Fruit fly (Drosophila melanogaster) whole organism, embryonic: ENCODE results near the gene Alg2.
A peak's percentile ranks its signal among the peaks of the same experiment; 100 is the strongest.

ENCODE experiments used
- Antp ChIP-seq: fragments of 200-800 bp; sonication (Bioruptor generic); optimal IDR thresholded peaks from 3 replicates; lab custom pipeline; 2016; ENCODE audit warnings: missing biosample characterization, missing genetic modification characterization
- Atf6 ChIP-seq: fragments of 200-800 bp; sonication (Bioruptor generic); IDR thresholded peaks from 2 replicates; pipeline ENCODE4 v1.3.6; 2022; ENCODE audit warnings: missing biosample characterization, missing genetic modification characterization
- CG1024 ChIP-seq: fragments of 200-800 bp; sonication (Bioruptor generic); IDR thresholded peaks from 2 replicates; pipeline ENCODE4 v1.3.6; 2022; ENCODE audit warnings: missing biosample characterization, missing genetic modification characterization
- CG10462 ChIP-seq: fragments of 200-800 bp; sonication (Bioruptor generic); optimal IDR thresholded peaks from 2 replicates; lab custom pipeline; 2016; ENCODE audit warnings: missing biosample characterization, missing genetic modification characterization
- CG10654 ChIP-seq: fragments of 200-800 bp; sonication (Bioruptor generic); optimal IDR thresholded peaks from 2 replicates; lab custom pipeline; 2016; ENCODE audit warnings: missing biosample characterization, missing genetic modification characterization
- CG11085 ChIP-seq: fragments of 200-800 bp; sonication (Bioruptor generic); IDR thresholded peaks from 2 replicates; pipeline ENCODE4 v1.3.6; 2022; ENCODE audit warnings: missing biosample characterization, missing genetic modification characterization
- CG12155 ChIP-seq: fragments of 200-800 bp; sonication (Bioruptor generic); optimal IDR thresholded peaks from 3 replicates; lab custom pipeline; 2016; ENCODE audit warnings: missing biosample characterization, missing genetic modification characterization
- CG13123 ChIP-seq: fragments of 200-800 bp; sonication (Bioruptor generic); optimal IDR thresholded peaks from 2 replicates; lab custom pipeline; 2016; ENCODE audit warnings: missing biosample characterization, missing genetic modification characterization
- CG13296 ChIP-seq: fragments of 200-800 bp; sonication (Bioruptor generic); optimal IDR thresholded peaks from 3 replicates; lab custom pipeline; 2018; ENCODE audit warnings: missing biosample characterization, mild to moderate bottlenecking, missing genetic modification characterization
- CG14014 ChIP-seq: fragments of 200-800 bp; sonication (Bioruptor generic); IDR thresholded peaks from 2 replicates; pipeline ENCODE4 v1.3.6; 2022; ENCODE audit warnings: missing biosample characterization, missing genetic modification characterization
- CG15011 ChIP-seq: fragments of 200-800 bp; sonication (Bioruptor generic); optimal IDR thresholded peaks from 3 replicates; lab custom pipeline; 2018; ENCODE audit warnings: missing biosample characterization, mild to moderate bottlenecking, missing genetic modification characterization
- CG16815 ChIP-seq: fragments of 200-800 bp; sonication (Bioruptor generic); optimal IDR thresholded peaks from 3 replicates; lab custom pipeline; 2017; ENCODE audit warnings: missing biosample characterization, mild to moderate bottlenecking, missing genetic modification characterization
- CG17385 ChIP-seq: fragments of 200-800 bp; sonication (Bioruptor generic); optimal IDR thresholded peaks from 3 replicates; lab custom pipeline; 2018; ENCODE audit warnings: missing biosample characterization, mild to moderate bottlenecking, missing genetic modification characterization
- CG2202 ChIP-seq: fragments of 200-800 bp; sonication (Bioruptor generic); optimal IDR thresholded peaks from 2 replicates; lab custom pipeline; 2018; ENCODE audit warnings: missing biosample characterization, mild to moderate bottlenecking, missing genetic modification characterization
- CG33213 ChIP-seq: fragments of 200-800 bp; sonication (Bioruptor generic); optimal IDR thresholded peaks from 3 replicates; lab custom pipeline; 2016; ENCODE audit warnings: missing biosample characterization, missing genetic modification characterization
- CG33557 ChIP-seq: fragments of 200-800 bp; sonication (Bioruptor generic); optimal IDR thresholded peaks from 2 replicates; lab custom pipeline; 2019; ENCODE audit warnings: missing biosample characterization, mild to moderate bottlenecking, missing genetic modification characterization, moderate library complexity
- CG34224 ChIP-seq: fragments of 200-800 bp; sonication (Bioruptor generic); IDR thresholded peaks from 3 replicates; pipeline ENCODE4 v1.3.6; 2022; ENCODE audit warnings: missing biosample characterization, missing genetic modification characterization; ENCODE audit not compliant: partially characterized antibody
- CG34376 ChIP-seq: fragments of 200-800 bp; sonication (Bioruptor generic); optimal IDR thresholded peaks from 2 replicates; lab custom pipeline; 2018; ENCODE audit warnings: missing biosample characterization, mild to moderate bottlenecking, missing genetic modification characterization
- CG3838 ChIP-seq: fragments of 200-800 bp; sonication (Bioruptor generic); optimal IDR thresholded peaks from 3 replicates; lab custom pipeline; 2016; ENCODE audit warnings: missing biosample characterization, missing genetic modification characterization
- CG4854 ChIP-seq: fragments of 200-800 bp; sonication (Bioruptor generic); optimal IDR thresholded peaks from 2 replicates; lab custom pipeline; 2016; ENCODE audit warnings: missing biosample characterization, missing genetic modification characterization, inconsistent platforms
- CG5953 ChIP-seq: fragments of 200-800 bp; sonication (Bioruptor generic); IDR thresholded peaks from 2 replicates; pipeline ENCODE4 v1.3.6; 2022; ENCODE audit warnings: missing biosample characterization, missing genetic modification characterization
- CG7357 ChIP-seq: fragments of 200-800 bp; sonication (Bioruptor generic); IDR thresholded peaks from 3 replicates; pipeline ENCODE4 v1.3.6; 2022; ENCODE audit warnings: missing biosample characterization, missing genetic modification characterization
- CG8388 ChIP-seq: fragments of 200-800 bp; sonication (Bioruptor generic); optimal IDR thresholded peaks from 2 replicates; lab custom pipeline; 2019; ENCODE audit warnings: missing biosample characterization, mild to moderate bottlenecking, missing genetic modification characterization, moderate library complexity
- CG9215 ChIP-seq: fragments of 200-800 bp; sonication (Bioruptor generic); IDR thresholded peaks from 2 replicates; pipeline ENCODE4 v1.3.6; 2022; ENCODE audit warnings: missing biosample characterization, missing genetic modification characterization
- CG9727 ChIP-seq: fragments of 200-800 bp; sonication (Bioruptor generic); optimal IDR thresholded peaks from 3 replicates; lab custom pipeline; 2017; ENCODE audit warnings: missing biosample characterization, mild to moderate bottlenecking, missing genetic modification characterization
- CoRest ChIP-seq: fragments of 200-800 bp; sonication (Bioruptor generic); optimal IDR thresholded peaks from 3 replicates; lab custom pipeline; 2018; ENCODE audit warnings: missing biosample characterization, mild to moderate bottlenecking, missing genetic modification characterization, moderate library complexity
- Dad ChIP-seq: fragments of 200-800 bp; sonication (Bioruptor generic); optimal IDR thresholded peaks from 3 replicates; lab custom pipeline; 2016; ENCODE audit warnings: missing biosample characterization, missing genetic modification characterization
- Dip2 ChIP-seq: fragments of 200-800 bp; sonication (Bioruptor generic); IDR thresholded peaks from 2 replicates; pipeline ENCODE4 v1.3.6; 2022; ENCODE audit warnings: missing biosample characterization, missing genetic modification characterization
- Drgx ChIP-seq: fragments of 200-800 bp; sonication (Bioruptor generic); IDR thresholded peaks from 2 replicates; pipeline ENCODE4 v1.3.6; 2022; ENCODE audit warnings: missing biosample characterization, missing genetic modification characterization
- E2f1 ChIP-seq: fragments of 200-800 bp; sonication (Bioruptor generic); IDR thresholded peaks from 2 replicates; pipeline ENCODE4 v1.3.6; 2022; ENCODE audit warnings: missing biosample characterization, missing genetic modification characterization
- H2.0 ChIP-seq: fragments of 200-800 bp; sonication (Bioruptor generic); IDR thresholded peaks from 2 replicates; pipeline ENCODE4 v1.3.6; 2022; ENCODE audit warnings: missing biosample characterization, missing genetic modification characterization
- Hey ChIP-seq: fragments of 200-800 bp; sonication (Bioruptor generic); optimal IDR thresholded peaks from 3 replicates; lab custom pipeline; 2018; ENCODE audit warnings: missing biosample characterization, mild to moderate bottlenecking, missing genetic modification characterization
- HmgZ ChIP-seq: fragments of 200-800 bp; sonication (Bioruptor generic); optimal IDR thresholded peaks from 2 replicates; lab custom pipeline; 2018; ENCODE audit warnings: missing biosample characterization, mild to moderate bottlenecking, missing genetic modification characterization
- Myb ChIP-seq: fragments of 200-800 bp; sonication (Bioruptor generic); optimal IDR thresholded peaks from 2 replicates; lab custom pipeline; 2016; ENCODE audit warnings: missing biosample characterization, missing genetic modification characterization
- TFAM ChIP-seq: fragments of 200-800 bp; sonication (Bioruptor generic); optimal IDR thresholded peaks from 2 replicates; lab custom pipeline; 2017; ENCODE audit warnings: missing biosample characterization, missing genetic modification characterization, inconsistent platforms
- Xrp1 ChIP-seq: fragments of 200-800 bp; sonication (Bioruptor generic); IDR thresholded peaks from 2 replicates; pipeline ENCODE4 v1.3.6; 2022; ENCODE audit warnings: missing biosample characterization, missing genetic modification characterization
- amos ChIP-seq: fragments of 200-800 bp; sonication (Bioruptor generic); IDR thresholded peaks from 2 replicates; pipeline ENCODE4 v1.3.6; 2022; ENCODE audit warnings: missing biosample characterization, missing genetic modification characterization; ENCODE audit not compliant: partially characterized antibody
- ap ChIP-seq: fragments of 200-800 bp; sonication (Bioruptor generic); IDR thresholded peaks from 2 replicates; pipeline ENCODE4 v1.3.6; 2022; ENCODE audit warnings: missing biosample characterization, missing genetic modification characterization
- bab2 ChIP-seq: fragments of 200-800 bp; sonication (Bioruptor generic); optimal IDR thresholded peaks from 2 replicates; lab custom pipeline; 2016; ENCODE audit warnings: missing biosample characterization, missing genetic modification characterization
- cas ChIP-seq: fragments of 200-800 bp; sonication (Bioruptor generic); IDR thresholded peaks from 2 replicates; pipeline ENCODE4 v1.3.6; 2022; ENCODE audit warnings: missing biosample characterization, missing genetic modification characterization
- dmrt11E ChIP-seq: fragments of 200-800 bp; sonication (Bioruptor generic); optimal IDR thresholded peaks from 3 replicates; lab custom pipeline; 2018; ENCODE audit warnings: missing biosample characterization, mild to moderate bottlenecking, missing genetic modification characterization, moderate library complexity
- gfzf ChIP-seq: fragments of 200-800 bp; sonication (Bioruptor generic); optimal IDR thresholded peaks from 2 replicates; lab custom pipeline; 2016; ENCODE audit warnings: missing biosample characterization, mild to moderate bottlenecking, missing genetic modification characterization, moderate library complexity
- gro ChIP-seq: fragments of 200-800 bp; sonication (Bioruptor generic); optimal IDR thresholded peaks from 2 replicates; lab custom pipeline; 2016; ENCODE audit warnings: missing biosample characterization, missing genetic modification characterization
- gsb ChIP-seq: fragments of 200-800 bp; sonication (Bioruptor generic); IDR thresholded peaks from 2 replicates; pipeline ENCODE4 v1.3.6; 2022; ENCODE audit warnings: missing biosample characterization, missing genetic modification characterization
- inv ChIP-seq: fragments of 200-800 bp; sonication (Bioruptor generic); IDR thresholded peaks from 2 replicates; pipeline ENCODE4 v1.3.6; 2022; ENCODE audit warnings: missing biosample characterization, missing genetic modification characterization; ENCODE audit not compliant: partially characterized antibody
- kni ChIP-seq: fragments of 200-800 bp; sonication (Bioruptor generic); optimal IDR thresholded peaks from 3 replicates; lab custom pipeline; 2017; ENCODE audit warnings: mild to moderate bottlenecking, missing biosample characterization, missing genetic modification reagents, missing genetic modification characterization
- maf-S ChIP-seq: fragments of 200-800 bp; sonication (Bioruptor generic); optimal IDR thresholded peaks from 2 replicates; lab custom pipeline; 2016; ENCODE audit warnings: missing biosample characterization, missing genetic modification characterization
- nmo ChIP-seq: fragments of 200-800 bp; sonication (Bioruptor generic); optimal IDR thresholded peaks from 2 replicates; lab custom pipeline; 2018; ENCODE audit warnings: missing biosample characterization, mild to moderate bottlenecking, missing genetic modification characterization, moderate library complexity
- ranshi ChIP-seq: fragments of 200-800 bp; sonication (Bioruptor generic); IDR thresholded peaks from 2 replicates; pipeline ENCODE4 v1.3.6; 2022; ENCODE audit warnings: missing biosample characterization, missing genetic modification characterization
- run ChIP-seq: fragments of 200-800 bp; sonication (Bioruptor generic); optimal IDR thresholded peaks from 3 replicates; lab custom pipeline; 2018; ENCODE audit warnings: missing biosample characterization, mild to moderate bottlenecking, missing genetic modification characterization
- sob ChIP-seq: fragments of 200-800 bp; sonication (Bioruptor generic); IDR thresholded peaks from 2 replicates; pipeline ENCODE4 v1.3.6; 2022; ENCODE audit warnings: missing biosample characterization, missing genetic modification characterization
- vnd ChIP-seq: fragments of 200-800 bp; sonication (Bioruptor generic); IDR thresholded peaks from 3 replicates; pipeline ENCODE4 v1.3.6; 2022; ENCODE audit warnings: missing biosample characterization, missing genetic modification characterization; ENCODE audit not compliant: partially characterized antibody

Alg2 gene

DNA sequence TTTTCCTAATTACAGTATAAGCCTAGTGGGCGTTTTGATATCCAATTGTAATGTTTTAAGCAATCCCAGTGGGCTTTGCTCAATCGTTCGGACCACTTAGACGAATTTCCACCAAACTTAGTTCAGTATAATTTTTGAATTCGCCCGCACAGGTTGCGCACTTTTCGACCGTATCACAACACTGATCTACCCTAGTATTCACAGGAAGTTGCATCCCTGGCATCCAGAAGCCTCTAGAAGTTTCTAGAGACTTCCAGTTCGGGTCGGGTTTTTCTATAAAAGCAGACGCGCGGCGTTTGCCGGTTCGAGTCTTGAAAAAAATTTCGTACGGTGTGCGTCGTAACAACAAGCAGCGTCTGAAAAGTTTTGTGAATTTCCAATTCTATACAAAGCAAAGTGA lies 49.3 kb downstream of the Alg2 start, which contains the start of gene Hsp83 (continued):
- TF ChIP-seq inv (GFP tag; lab: Robert Waterston, UW): no peak
- peak; percentile 87 for TF ChIP-seq E2f1 (GFP tag; lab: Robert Waterston, UW)
- TF ChIP-seq gsb: peak; percentile 83
- TF ChIP-seq Xrp1 (GFP tag; lab: Robert Waterston, UW): peak; percentile 71
- TF ChIP-seq CG13296 (GFP tag; lab: Kevin White, UChicago): peak; percentile 99
- TF ChIP-seq CG10462: peak; percentile 80
- TF ChIP-seq CG34224 (GFP tag; lab: Robert Waterston, UW): no peak; the same call in 1 of the 3 replicates
- TF ChIP-seq CG1024 (GFP tag; lab: Robert Waterston, UW): peak; percentile 92
- peak; percentile 97 for TF ChIP-seq sob (GFP tag; lab: Robert Waterston, UW)
- peak; percentile 99 for TF ChIP-seq kni (GFP tag; lab: Kevin White, UChicago)
- TF ChIP-seq ap: peak; percentile 88
- peak; percentile 61; the same call in 2 of the 3 replicates for TF ChIP-seq CG7357 (GFP tag; lab: Robert Waterston, UW)
- TF ChIP-seq CG10654 (GFP tag; lab: Kevin White, UChicago): peak; percentile 91
- peak; percentile 87 for TF ChIP-seq CG11085 (GFP tag; lab: Robert Waterston, UW)
- TF ChIP-seq CG14014: peak; percentile 90
- TF ChIP-seq CG4854 (GFP tag; lab: Kevin White, UChicago): peak; percentile 95
- peak; percentile 89 for TF ChIP-seq maf-S
- TF ChIP-seq CG17385 (GFP tag; lab: Kevin White, UChicago): peak; percentile 96
- TF ChIP-seq ranshi (GFP tag; lab: Robert Waterston, UW): peak; percentile 92
- TF ChIP-seq vnd (GFP tag; lab: Robert Waterston, UW): no peak
- TF ChIP-seq Dad: peak; percentile 95
- peak; percentile 96 for TF ChIP-seq Hey (tag; lab: Kevin White, UChicago)
- peak; percentile 89 for TF ChIP-seq TFAM (GFP tag; lab: Kevin White, UChicago)
- TF ChIP-seq H2.0 (GFP tag; lab: Robert Waterston, UW): peak; percentile 87
- TF ChIP-seq CG8388 (GFP tag; lab: Kevin White, UChicago): peak; percentile 89
- peak; percentile 3; the same call in 1 of the 2 replicates for TF ChIP-seq amos (GFP tag; lab: Robert Waterston, UW)
- TF ChIP-seq CG2202 (tag; lab: Kevin White, UChicago): peak; percentile 94
- TF ChIP-seq Dip2 (GFP tag; lab: Robert Waterston, UW): no peak
- peak; percentile 95 for TF ChIP-seq CG15011 (GFP tag; lab: Kevin White, UChicago)

dm6 chr3L:3194059-3194458 lies 50.5 kb downstream of the Alg2 start:
- TF ChIP-seq gro (GFP tag; lab: Kevin White, UChicago) (peak; percentile 42), CG16815 (GFP tag; lab: Kevin White, UChicago) (peak; percentile 85), Antp (GFP tag; lab: Kevin White, UChicago) (peak; percentile 39), CG33213 (GFP tag; lab: Kevin White, UChicago) (peak; percentile 57), dmrt11E (tag; lab: Kevin White, UChicago) (peak; percentile 93), Myb (GFP tag; lab: Kevin White, UChicago) (peak; percentile 32), CoRest (tag; lab: Kevin White, UChicago) (peak; percentile 92), HmgZ (tag; lab: Kevin White, UChicago) (peak; percentile 92), CG3838 (GFP tag; lab: Kevin White, UChicago) (peak; percentile 56), cas (GFP tag; lab: Robert Waterston, UW) (peak; percentile 82), run (tag; lab: Kevin White, UChicago) (peak; percentile 89), CG9727 (peak; percentile 94), CG33557 (GFP tag; lab: Kevin White, UChicago) (peak; percentile 79), gfzf (GFP tag; lab: Kevin White, UChicago) (no peak), nmo (GFP tag; lab: Kevin White, UChicago) (peak; percentile 96), CG5953 (GFP tag; lab: Robert Waterston, UW) (peak; percentile 93), CG34376 (GFP tag; lab: Kevin White, UChicago) (peak; percentile 28), CG9215 (GFP tag; lab: Robert Waterston, UW) (peak; percentile 78), Drgx (GFP tag; lab: Robert Waterston, UW) (peak; percentile 99), CG12155 (GFP tag; lab: Kevin White, UChicago) (peak; percentile 84), CG13123 (GFP tag; lab: Kevin White, UChicago) (peak; percentile 81), bab2 (peak; percentile 79), Atf6 (peak; percentile 93)
